Worm (Caenorhabditis elegans) whole organism, L4/young adult: Measurements from ENCODE around the gene wrt-8.

Experiments
- W03F9.2 ChIP-seq: fragments of 150-350 bp; optimal IDR thresholded peaks from 2 replicates; lab custom pipeline; 2014; ENCODE audit warnings: missing biosample characterization, missing genetic modification characterization
- dao-5 ChIP-seq: sonication (generic microtip); optimal IDR thresholded peaks from 2 replicates; lab custom pipeline; 2016; ENCODE audit warnings: missing genotype, missing genetic modification characterization, moderate library complexity, missing compliant biosample characterization
- him-1 ChIP-seq: sonication (generic microtip); optimal IDR thresholded peaks from 2 replicates; lab custom pipeline; 2016; ENCODE audit warnings: missing genotype, missing genetic modification reagents, missing genetic modification characterization, missing compliant biosample characterization

DNA sequence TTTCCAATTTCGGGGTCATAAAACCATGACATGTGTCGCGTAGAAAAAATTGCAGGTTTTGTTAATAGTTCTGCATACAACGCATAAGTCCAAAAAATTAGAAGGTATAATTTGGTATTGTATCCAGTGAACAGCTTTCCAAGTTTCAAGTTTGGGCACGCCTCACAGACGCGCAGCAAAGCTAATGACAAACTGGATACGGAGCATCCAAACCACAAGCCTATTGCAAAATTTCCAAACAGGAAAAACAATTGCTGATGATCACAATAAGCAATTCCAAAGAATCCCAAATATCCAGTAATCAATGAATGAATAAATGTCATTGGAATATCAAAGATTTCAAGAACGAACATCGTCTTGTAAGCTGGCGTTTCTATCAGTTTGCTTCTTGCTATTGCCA is 30.9 kb downstream of the wrt-8 start:
- TF ChIP-seq him-1 (tag; lab: Kevin White, UChicago) (no peak), W03F9.2 (tag; lab: Kevin White, UChicago) (no peak), dao-5 (tag; lab: Kevin White, UChicago) (no peak)
